Fruit fly (Drosophila melanogaster): ENCODE data around the gene CG12531.
A peak's percentile ranks its signal among the peaks of the same experiment; 100 is the strongest.

The CG12531 gene

dm6 chrX:19754152-19754579, 35.4 kb downstream of the CG12531 start:
- no peak for TF ChIP-seq CTCF (optimal IDR thresholded peaks at IDR 0.05)

- no peak for TF ChIP-seq CG8478 (optimal IDR thresholded peaks at IDR 0.05)
- TF ChIP-seq CTCF (optimal IDR thresholded peaks at IDR 0.05), result no peak
These were observed 36.1 kb downstream of the CG12531 start for dm6 chrX:19754705-19755403.

dm6 chrX:19762167-19762566, 43.4 kb downstream of the CG12531 start:
- TF ChIP-seq CG8478 (optimal IDR thresholded peaks at IDR 0.05) (no peak), CTCF (optimal IDR thresholded peaks at IDR 0.05) (peak in 1 of 2 experiments; percentile 22)

DNA sequence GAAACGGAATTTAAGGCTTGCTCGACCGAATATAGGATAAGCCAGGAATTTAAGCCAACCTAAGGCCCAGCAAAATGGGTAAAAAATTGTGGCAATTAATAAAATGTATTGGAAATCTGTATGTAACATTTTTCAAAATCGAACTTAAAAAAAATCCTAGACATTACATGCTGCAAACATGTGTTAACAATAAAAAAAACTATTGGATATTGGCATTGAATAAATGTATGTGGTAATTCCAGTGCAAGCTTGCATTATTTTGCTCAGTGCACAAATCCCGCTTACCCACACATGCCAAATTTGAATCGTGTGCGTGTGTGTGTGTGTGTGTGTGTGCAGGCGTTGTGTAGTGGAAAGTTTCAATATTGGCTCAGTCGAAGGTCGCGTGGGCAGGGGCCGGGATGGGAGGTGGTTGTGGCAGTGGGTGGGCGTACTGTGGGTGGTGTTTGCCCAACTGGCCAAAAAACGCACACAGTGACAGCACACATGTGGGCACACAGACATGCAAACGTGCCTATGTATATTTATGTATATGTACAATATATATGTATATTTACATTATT, 44.8 kb downstream of the CG12531 start:
- TF ChIP-seq CTCF (optimal IDR thresholded peaks at IDR 0.05) (no peak), CG8478 (optimal IDR thresholded peaks at IDR 0.05) (no peak)

dm6 chrX:19764824-19765489, 46.2 kb downstream of the CG12531 start, which contains the start of gene CG12702:
Gene CG12702 (minus strand): TSS chrX:19764874.
- TF ChIP-seq CTCF (optimal IDR thresholded peaks at IDR 0.05), result no peak
- no peak for TF ChIP-seq CG8478 (optimal IDR thresholded peaks at IDR 0.05)

- TF ChIP-seq CTCF (optimal IDR thresholded peaks at IDR 0.05) (no peak), CG8478 (optimal IDR thresholded peaks at IDR 0.05) (no peak)
These were observed 46.9 kb downstream of the CG12531 start for dm6 chrX:19765490-19766212.

DNA sequence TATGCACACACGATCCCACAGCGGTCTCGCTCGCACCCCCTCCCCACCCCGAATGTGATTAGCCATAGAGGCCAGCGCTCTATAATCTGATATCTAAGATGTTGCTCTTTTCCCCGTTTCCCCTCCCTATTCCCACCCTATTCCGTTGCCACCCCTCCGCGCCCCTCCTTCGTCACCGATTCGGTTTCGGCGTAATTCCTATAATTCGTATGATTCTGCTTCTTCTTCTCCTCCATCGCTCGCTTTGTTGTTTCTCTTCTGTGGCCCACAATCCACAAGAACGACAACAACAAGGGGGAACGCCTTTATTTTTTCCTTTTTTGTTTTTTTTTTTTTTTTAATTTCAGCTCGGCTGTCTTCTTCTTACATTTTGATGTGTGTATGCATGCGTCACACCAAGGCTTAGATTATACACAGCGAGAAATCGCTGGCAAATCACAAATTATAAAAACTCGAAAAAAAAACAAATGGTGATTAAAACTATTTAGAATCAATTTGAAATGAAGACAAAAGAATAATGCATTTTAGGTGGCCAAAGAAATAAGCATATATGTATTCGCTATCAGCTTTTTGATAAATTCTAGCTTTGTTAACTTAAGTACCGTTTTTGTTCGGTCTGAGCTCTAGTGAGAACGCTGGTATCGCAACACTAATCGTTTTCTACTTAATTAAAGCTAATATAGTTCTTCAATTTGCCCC, 51.2 kb downstream of the CG12531 start:
- no peak for TF ChIP-seq CTCF (optimal IDR thresholded peaks at IDR 0.05)
- TF ChIP-seq CG8478 (optimal IDR thresholded peaks at IDR 0.05), result no peak

dm6 chrX:19772002-19772622, 53.4 kb downstream of the CG12531 start:
- no peak for TF ChIP-seq CG8478 (optimal IDR thresholded peaks at IDR 0.05)
- TF ChIP-seq CTCF (optimal IDR thresholded peaks at IDR 0.05), result no peak

- no peak for TF ChIP-seq CG8478 (optimal IDR thresholded peaks at IDR 0.05)
- no peak for TF ChIP-seq CTCF (optimal IDR thresholded peaks at IDR 0.05)
These were observed 55.3 kb downstream of the CG12531 start for dm6 chrX:19773734-19774702.

DNA sequence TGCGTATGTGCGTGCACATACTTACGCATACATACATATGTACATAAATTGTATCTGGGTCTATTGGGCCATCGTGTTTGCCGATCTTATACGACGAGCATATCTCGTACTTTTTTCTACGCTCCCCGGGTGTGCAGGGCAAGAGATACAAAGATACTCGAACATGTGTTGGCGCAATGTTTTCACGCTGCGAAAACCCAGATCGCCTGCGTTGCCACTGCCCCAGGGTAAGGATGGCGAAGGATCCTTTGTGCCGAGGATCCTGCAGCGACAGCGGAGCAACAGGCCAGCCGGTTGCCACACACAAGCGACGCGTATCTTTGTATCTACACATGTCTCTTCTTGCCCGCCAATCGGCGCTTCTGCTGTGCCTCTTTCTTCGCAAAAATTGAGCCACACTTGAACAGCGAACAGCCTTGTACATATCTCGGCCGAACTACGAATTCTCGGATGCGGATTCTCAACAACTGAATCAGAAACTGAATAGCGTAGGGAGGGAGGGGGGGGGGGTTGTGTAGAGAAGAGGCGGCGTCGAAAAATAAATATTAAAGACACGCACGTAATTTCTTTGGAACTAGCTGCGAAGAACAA, 56.4 kb downstream of the CG12531 start:
- TF ChIP-seq CTCF (optimal IDR thresholded peaks at IDR 0.05) (no peak), CG8478 (optimal IDR thresholded peaks at IDR 0.05) (no peak)

All from S2 (cell line).